Worm (Caenorhabditis elegans): ENCODE measurements around the gene ech-1.1.

The ech-1.1 gene

ce11 chrV:15369707-15370106, 8.4 kb upstream of the ech-1.1 start, which contains the start of gene nhr-269:
TSS of gene nhr-269 (minus strand) at chrV:15369807.
- TF ChIP-seq lsy-12 (tag; optimal IDR thresholded peaks at IDR 0.05) (no peak), lin-15B (tag; optimal IDR thresholded peaks at IDR 0.05) (no peak), ztf-11 (tag; optimal IDR thresholded peaks at IDR 0.05) (no peak), ama-1 (optimal IDR thresholded peaks at IDR 0.05) (no peak), mml-1 (tag; optimal IDR thresholded peaks at IDR 0.05) (no peak), ceh-28 (tag; optimal IDR thresholded peaks at IDR 0.05) (no peak), unc-62 (GFP tag; optimal IDR thresholded peaks at IDR 0.05) (no peak), ceh-16 (tag; optimal IDR thresholded peaks at IDR 0.05) (no peak), nhr-11 (tag; optimal IDR thresholded peaks at IDR 0.05) (no peak), skn-1 (tag; optimal IDR thresholded peaks at IDR 0.05) (no peak), daf-12 (tag; optimal IDR thresholded peaks at IDR 0.05) (no peak), snpc-4 (tag; optimal IDR thresholded peaks at IDR 0.05) (no peak)

DNA sequence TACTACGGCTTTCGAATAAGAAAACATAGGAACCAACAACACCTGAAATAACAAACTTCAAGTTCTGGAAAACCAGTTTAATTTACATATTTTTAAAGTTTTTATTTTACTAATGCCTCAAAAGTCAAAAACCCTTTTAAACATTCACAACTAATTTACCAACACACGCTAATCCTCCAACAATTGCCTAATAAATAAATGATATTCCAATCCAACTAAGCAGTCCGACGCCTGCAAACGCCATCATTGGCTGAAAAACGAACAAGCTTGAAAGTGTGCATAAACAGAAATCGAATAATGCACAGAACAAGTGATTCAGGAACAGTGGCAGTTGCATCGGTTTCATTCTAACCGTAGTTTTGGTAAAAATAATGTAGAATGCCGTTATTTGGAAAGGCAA, 6.5 kb upstream of the ech-1.1 start:
- no peak for TF ChIP-seq nhr-12 (tag; optimal IDR thresholded peaks at IDR 0.05)
- no peak for TF ChIP-seq nfya-1 (tag; optimal IDR thresholded peaks at IDR 0.05; ENCODE audit: insufficient read depth)
- no peak for TF ChIP-seq pha-4 (tag; optimal IDR thresholded peaks at IDR 0.05)
- TF ChIP-seq aly-2 (tag; optimal IDR thresholded peaks at IDR 0.05), result no peak
- no peak for TF ChIP-seq ama-1 (optimal IDR thresholded peaks at IDR 0.05)
- TF ChIP-seq nhr-25 (tag; optimal IDR thresholded peaks at IDR 0.05), result no peak

- TF ChIP-seq egl-5 (tag; optimal IDR thresholded peaks at IDR 0.05) (no peak), jun-1 (tag; optimal IDR thresholded peaks at IDR 0.05) (peak; percentile 57), ceh-82 (tag; optimal IDR thresholded peaks at IDR 0.05) (no peak), nhr-12 (tag; optimal IDR thresholded peaks at IDR 0.05) (no peak), elt-2 (tag; optimal IDR thresholded peaks at IDR 0.05) (peak; percentile 99), pqm-1 (tag; optimal IDR thresholded peaks at IDR 0.05) (peak; percentile 99), mdl-1 (tag; optimal IDR thresholded peaks at IDR 0.05) (no peak), egl-27 (tag; optimal IDR thresholded peaks at IDR 0.05) (peak; percentile 60), skn-1 (tag; optimal IDR thresholded peaks at IDR 0.05) (no peak), R02D3.7 (tag; optimal IDR thresholded peaks at IDR 0.05) (no peak)
Observed at ce11 chrV:15354648-15355047, 6.7 kb downstream of the ech-1.1 start, which contains the start of gene C29F3.7. TSS of gene C29F3.7 (plus strand) at chrV:15354901.

ce11 chrV:15352376-15352775, 8.9 kb downstream of the ech-1.1 start, which contains the start of gene srx-58:
TSS of gene srx-58 (plus strand) at chrV:15352676.
- no peak for TF ChIP-seq pqm-1 (tag; optimal IDR thresholded peaks at IDR 0.05)
- no peak for TF ChIP-seq nhr-77 (tag; optimal IDR thresholded peaks at IDR 0.05)
- no peak for TF ChIP-seq unc-39 (tag; optimal IDR thresholded peaks at IDR 0.05)
- no peak for TF ChIP-seq lin-15B (tag; optimal IDR thresholded peaks at IDR 0.05)
- TF ChIP-seq nfya-1 (tag; optimal IDR thresholded peaks at IDR 0.05; ENCODE audit: insufficient read depth), result no peak
- no peak for TF ChIP-seq nhr-11 (tag; optimal IDR thresholded peaks at IDR 0.05)
- TF ChIP-seq fos-1 (tag; optimal IDR thresholded peaks at IDR 0.05), result no peak
- no peak for TF ChIP-seq nhr-67 (tag; optimal IDR thresholded peaks at IDR 0.05)

DNA sequence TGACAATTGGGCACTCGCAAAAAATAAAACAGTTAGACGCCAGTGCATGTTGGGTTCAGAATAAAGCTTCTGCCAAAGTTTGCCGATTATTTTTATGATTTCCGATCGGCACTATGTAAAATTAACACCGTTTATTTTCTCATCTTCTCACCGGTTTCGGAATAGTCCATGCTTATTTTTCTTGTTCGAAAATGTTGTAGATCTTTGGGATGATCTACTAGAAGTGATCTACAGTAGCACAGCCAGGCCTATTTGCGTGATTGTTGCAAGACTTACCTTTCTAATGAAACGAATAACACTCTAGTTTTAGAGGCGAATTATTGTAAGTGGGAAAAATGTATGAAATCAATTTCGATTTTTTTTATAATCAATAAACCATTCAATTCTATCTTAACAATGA, 10.7 kb downstream of the ech-1.1 start, which contains the start of gene clec-231:
clec-231 (minus strand) TSS at position 101 of the 400 bp plus-strand sequence.
- no peak for TF ChIP-seq ztf-11 (tag; optimal IDR thresholded peaks at IDR 0.05)
- no peak for TF ChIP-seq snpc-4 (tag; optimal IDR thresholded peaks at IDR 0.05)
- TF ChIP-seq eor-1 (tag; optimal IDR thresholded peaks at IDR 0.05), result no peak
- no peak for TF ChIP-seq nhr-43 (tag; optimal IDR thresholded peaks at IDR 0.05; ENCODE audit: poor library complexity, severe bottlenecking)
- TF ChIP-seq nhr-237 (tag; optimal IDR thresholded peaks at IDR 0.05), result no peak
- no peak for TF ChIP-seq nhr-77 (tag; optimal IDR thresholded peaks at IDR 0.05)
- no peak for TF ChIP-seq nhr-11 (tag; optimal IDR thresholded peaks at IDR 0.05)
- TF ChIP-seq lsy-12 (tag; optimal IDR thresholded peaks at IDR 0.05), result no peak
- no peak for TF ChIP-seq ztf-4 (tag; optimal IDR thresholded peaks at IDR 0.05)
- TF ChIP-seq egl-27 (tag; optimal IDR thresholded peaks at IDR 0.05), result no peak
- TF ChIP-seq mml-1 (tag; optimal IDR thresholded peaks at IDR 0.05), result no peak
- no peak for TF ChIP-seq ceh-28 (tag; optimal IDR thresholded peaks at IDR 0.05)
- TF ChIP-seq hmg-11 (tag; optimal IDR thresholded peaks at IDR 0.05), result no peak
- TF ChIP-seq unc-39 (tag; optimal IDR thresholded peaks at IDR 0.05), result no peak
- no peak for TF ChIP-seq sea-2 (GFP tag; optimal IDR thresholded peaks at IDR 0.05)
- no peak for TF ChIP-seq ceh-9 (tag; optimal IDR thresholded peaks at IDR 0.05)
- no peak for TF ChIP-seq fkh-10 (GFP tag; optimal IDR thresholded peaks at IDR 0.05)
- TF ChIP-seq ceh-16 (tag; optimal IDR thresholded peaks at IDR 0.05), result no peak
- TF ChIP-seq nhr-23 (tag; optimal IDR thresholded peaks at IDR 0.05), result no peak

Measured in whole organism, L3 larva.